Worm (Caenorhabditis elegans) whole organism, L4 larva: ENCODE measurements around the gene F35E8.6.
A peak's percentile ranks its signal among the peaks of the same experiment; 100 is the strongest.

ENCODE experiments used
- D1046.2 ChIP-seq: fragments of 200-800 bp; sonication (Bioruptor generic); IDR thresholded peaks from 2 replicates; pipeline ENCODE4 v1.3.6; 2022; ENCODE audit warnings: missing genetic modification characterization, missing compliant biosample characterization
- F37D6.2 ChIP-seq: sonication (generic microtip); optimal IDR thresholded peaks from 2 replicates; lab custom pipeline; 2016; ENCODE audit warnings: mild to moderate bottlenecking, missing genetic modification characterization, missing compliant biosample characterization
- F44E2.7 ChIP-seq: fragments of 200-800 bp; sonication (Bioruptor generic); IDR thresholded peaks from 2 replicates; pipeline ENCODE4 v2.1.2; 2022; ENCODE audit warnings: missing genetic modification characterization, missing compliant biosample characterization
- Y48G9A.11 ChIP-seq: fragments of 200-800 bp; sonication (Bioruptor generic); IDR thresholded peaks from 2 replicates; pipeline ENCODE4 v1.3.6; 2022; ENCODE audit warnings: missing genetic modification reagents, missing genetic modification characterization, missing compliant biosample characterization
- Y75B8A.6 ChIP-seq: fragments of 200-800 bp; sonication (Bioruptor generic); IDR thresholded peaks from 2 replicates; pipeline ENCODE4 v1.3.6; 2022; ENCODE audit warnings: missing genetic modification reagents, missing genetic modification characterization, missing compliant biosample characterization
- ZK546.5 ChIP-seq, 2 experiments: sonication (generic microtip); optimal IDR thresholded peaks; 2 replicates each; lab custom pipeline; 2017; ENCODE audit warnings: missing biosample characterization in 2 of 2, missing genetic modification characterization in 2 of 2
- aha-1 ChIP-seq: fragments of 150-350 bp; peaks from one replicate; lab custom pipeline; 2014; ENCODE audit warnings: missing biosample characterization, missing genetic modification characterization
- attf-4 ChIP-seq: sonication (generic microtip); optimal IDR thresholded peaks from 3 replicates; lab custom pipeline; 2017; ENCODE audit warnings: missing biosample characterization, missing genetic modification characterization
- ces-1 ChIP-seq: fragments of 150-350 bp; sonication (generic microtip); optimal IDR thresholded peaks from 4 replicates; lab custom pipeline; 2014; ENCODE audit warnings: missing biosample characterization, missing genetic modification reagents, missing genetic modification characterization
- ctbp-1 ChIP-seq: fragments of 200-800 bp; sonication (Bioruptor generic); IDR thresholded peaks from 2 replicates; pipeline ENCODE4 v1.3.6; 2022; ENCODE audit warnings: missing genetic modification reagents, missing genetic modification characterization, missing compliant biosample characterization
- daf-12 ChIP-seq: fragments of 150-350 bp; optimal IDR thresholded peaks from 2 replicates; lab custom pipeline; 2014; ENCODE audit warnings: missing biosample characterization, missing genetic modification reagents, missing genetic modification characterization
- daf-16 ChIP-seq, 3 experiments: sonication (generic microtip); optimal IDR thresholded peaks; 2 replicates each; lab custom pipeline; 2016 to 2017; ENCODE audit warnings: missing genetic modification characterization in 3 of 3, missing genetic modification reagents in 3 of 3, mild to moderate bottlenecking in 2 of 3, missing compliant biosample characterization in 2 of 3, missing biosample characterization in 1 of 3, moderate library complexity in 1 of 3
- dmd-6 ChIP-seq: fragments of 200-800 bp; sonication (Bioruptor generic); IDR thresholded peaks from 2 replicates; pipeline ENCODE4 v1.3.6; 2022; ENCODE audit warnings: missing genetic modification reagents, missing genetic modification characterization, missing compliant biosample characterization
- dmd-8 ChIP-seq: fragments of 200-800 bp; sonication (Bioruptor generic); IDR thresholded peaks from 2 replicates; pipeline ENCODE4 v1.3.6; 2022; ENCODE audit warnings: missing genetic modification characterization, missing compliant biosample characterization
- dpl-1 ChIP-seq: fragments of 150-350 bp; optimal IDR thresholded peaks from 2 replicates; lab custom pipeline; 2014; ENCODE audit warnings: missing biosample characterization, missing genetic modification reagents, missing genetic modification characterization
- dve-1 ChIP-seq: sonication (generic microtip); optimal IDR thresholded peaks from 2 replicates; lab custom pipeline; 2017; ENCODE audit warnings: antibody characterized with exemption, mild to moderate bottlenecking, missing genetic modification characterization, missing compliant biosample characterization; ENCODE audit not compliant: insufficient read depth
- egl-43 ChIP-seq: fragments of 200-800 bp; sonication (Bioruptor generic); IDR thresholded peaks from 2 replicates; pipeline ENCODE4 v1.3.6; 2022; ENCODE audit warnings: missing genetic modification reagents, missing genetic modification characterization, missing compliant biosample characterization
- fkh-10 ChIP-seq: fragments of 150-350 bp; optimal IDR thresholded peaks from 2 replicates; lab custom pipeline; 2014; ENCODE audit warnings: missing biosample characterization, missing genetic modification reagents, missing genetic modification characterization
- hlh-11 ChIP-seq: fragments of 200-800 bp; sonication (Bioruptor generic); optimal IDR thresholded peaks from 2 replicates; lab custom pipeline; 2018; ENCODE audit warnings: mild to moderate bottlenecking, missing genetic modification characterization, missing compliant biosample characterization
- hlh-30 ChIP-seq: sonication (generic microtip); optimal IDR thresholded peaks from 2 replicates; lab custom pipeline; 2017; ENCODE audit warnings: antibody characterized with exemption, mild to moderate bottlenecking, missing genetic modification characterization, missing compliant biosample characterization; ENCODE audit not compliant: insufficient read depth
- hmg-1.1 ChIP-seq: fragments of 200-800 bp; sonication (Bioruptor generic); IDR thresholded peaks from 2 replicates; pipeline ENCODE4 v1.3.6; 2022; ENCODE audit warnings: missing genetic modification reagents, missing genetic modification characterization, missing compliant biosample characterization
- mdl-1 ChIP-seq, 2 experiments: fragments of 150-350 bp in 1 of 2; sonication (generic microtip) in 1 of 2; optimal IDR thresholded peaks; 2 replicates each; lab custom pipeline; 2014 to 2017; ENCODE audit warnings: missing biosample characterization in 2 of 2, missing genetic modification characterization in 2 of 2
- mep-1 ChIP-seq: fragments of 150-350 bp; sonication (generic microtip); optimal IDR thresholded peaks from 3 replicates; lab custom pipeline; 2014; ENCODE audit warnings: missing biosample characterization, missing genetic modification characterization
- mxl-3 ChIP-seq: fragments of 200-800 bp; sonication (Bioruptor generic); optimal IDR thresholded peaks from 2 replicates; lab custom pipeline; 2018; ENCODE audit warnings: mild to moderate bottlenecking, missing genetic modification characterization, missing compliant biosample characterization
- nhr-28 ChIP-seq: fragments of 150-350 bp; optimal IDR thresholded peaks from 2 replicates; lab custom pipeline; 2014; ENCODE audit warnings: missing biosample characterization, missing genetic modification characterization
- nhr-42 ChIP-seq: fragments of 200-800 bp; sonication (Bioruptor generic); IDR thresholded peaks from 2 replicates; pipeline ENCODE4 v1.3.6; 2022; ENCODE audit warnings: missing genetic modification characterization, missing compliant biosample characterization
- nhr-77 ChIP-seq: fragments of 150-350 bp; optimal IDR thresholded peaks from 2 replicates; lab custom pipeline; 2014; ENCODE audit warnings: missing biosample characterization, missing genetic modification characterization
- php-3 ChIP-seq: fragments of 200-800 bp; sonication (Bioruptor generic); IDR thresholded peaks from 2 replicates; pipeline ENCODE4 v1.3.6; 2022; ENCODE audit warnings: missing genetic modification reagents, missing genetic modification characterization, missing compliant biosample characterization
- pqm-1 ChIP-seq: sonication (generic microtip); optimal IDR thresholded peaks from 2 replicates; lab custom pipeline; 2017; ENCODE audit warnings: missing biosample characterization, missing genetic modification characterization
- rbr-2 ChIP-seq: sonication (generic microtip); optimal IDR thresholded peaks from 2 replicates; lab custom pipeline; 2016; ENCODE audit warnings: missing genotype, missing genetic modification characterization, missing compliant biosample characterization
- sdz-12 ChIP-seq: fragments of 200-800 bp; sonication (Bioruptor generic); optimal IDR thresholded peaks from 2 replicates; lab custom pipeline; 2018; ENCODE audit warnings: mild to moderate bottlenecking, missing genetic modification characterization, missing compliant biosample characterization
- skn-1 ChIP-seq: fragments of 150-350 bp; optimal IDR thresholded peaks from 2 replicates; lab custom pipeline; 2014; ENCODE audit warnings: missing biosample characterization, missing genetic modification characterization
- snpc-1.2 ChIP-seq: fragments of 200-800 bp; sonication (Bioruptor generic); IDR thresholded peaks from 2 replicates; pipeline ENCODE4 v1.3.6; 2022; ENCODE audit warnings: missing genetic modification reagents, missing genetic modification characterization, missing compliant biosample characterization
- tag-97 ChIP-seq: fragments of 200-800 bp; sonication (Bioruptor generic); IDR thresholded peaks from 2 replicates; pipeline ENCODE4 v1.3.6; 2022; ENCODE audit warnings: missing genetic modification characterization, missing compliant biosample characterization
- unc-62 ChIP-seq, 3 experiments: fragments of 150-350 bp in 1 of 3; sonication (generic microtip); optimal IDR thresholded peaks in 2 of 3; peaks in 1 of 3; 1 replicate in 1 of 3; 2 replicates in 2 of 3; lab custom pipeline; 2014 to 2017; ENCODE audit warnings: missing biosample characterization in 3 of 3, missing genetic modification characterization in 3 of 3, missing genetic modification reagents in 3 of 3, missing genotype in 1 of 3
- vab-7 ChIP-seq: fragments of 200-800 bp; sonication (Bioruptor generic); IDR thresholded peaks from 2 replicates; pipeline ENCODE4 v1.3.6; 2022; ENCODE audit warnings: missing genetic modification reagents, missing genetic modification characterization, missing compliant biosample characterization
- zag-1 ChIP-seq: fragments of 150-350 bp; optimal IDR thresholded peaks from 2 replicates; lab custom pipeline; 2014; ENCODE audit warnings: missing biosample characterization, missing genetic modification characterization
- zfp-3 ChIP-seq: fragments of 200-800 bp; sonication (Bioruptor generic); conservative IDR thresholded peaks from 2 replicates; pipeline ENCODE4 v1.3.6; 2022; ENCODE audit warnings: missing genetic modification reagents, missing genetic modification characterization, missing compliant biosample characterization

Gene F35E8.6

ce11 chrV:15880705-15881104 lies 31.2 kb upstream of the F35E8.6 start (continued):
- TF ChIP-seq mep-1 (tag; lab: Kevin White, UChicago) = peak; percentile 50
- TF ChIP-seq zag-1 (tag; lab: Kevin White, UChicago) = no peak

DNA sequence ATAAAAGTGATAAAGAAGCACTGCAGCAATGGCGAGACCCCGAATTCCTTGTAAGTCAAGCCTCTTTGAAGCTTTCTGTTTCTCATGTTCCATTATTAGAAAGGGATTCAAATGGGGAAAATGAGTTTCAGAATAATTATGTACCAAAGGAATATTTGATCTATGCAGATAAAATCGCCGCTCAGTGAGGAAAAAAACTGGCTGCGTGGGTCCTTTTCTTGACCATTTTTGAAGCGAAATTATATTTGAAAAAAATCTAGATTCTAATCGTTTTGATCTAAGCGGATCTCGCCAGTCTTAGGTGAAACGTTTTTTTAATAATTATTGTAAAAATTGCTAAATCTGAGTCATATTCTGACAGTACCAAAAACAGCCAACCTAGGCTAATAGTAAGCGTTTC lies 27.2 kb upstream of the F35E8.6 start, which contains the start of gene oac-42:
Gene oac-42 (minus strand): TSS at position 101 of the 400 bp plus-strand sequence.
- no peak for TF ChIP-seq Y75B8A.6 (GFP tag; lab: Robert Waterston, UW)
- TF ChIP-seq skn-1 = no peak
- peak in 1 of 2 experiments; percentile 57 for TF ChIP-seq unc-62 (GFP tag; optimal IDR thresholded peaks at IDR 0.05 in 1 of 2; lab: Kevin White, UChicago)
- TF ChIP-seq unc-62 (tag; optimal IDR thresholded peaks at IDR 0.05; lab: Kevin White, UChicago) = no peak
- no peak for TF ChIP-seq ZK546.5 (tag; optimal IDR thresholded peaks at IDR 0.05; lab: Kevin White, UChicago)
- no peak for TF ChIP-seq F44E2.7 (GFP tag; lab: Robert Waterston, UW)
- TF ChIP-seq, all 104 proteins: peak for 1

DNA sequence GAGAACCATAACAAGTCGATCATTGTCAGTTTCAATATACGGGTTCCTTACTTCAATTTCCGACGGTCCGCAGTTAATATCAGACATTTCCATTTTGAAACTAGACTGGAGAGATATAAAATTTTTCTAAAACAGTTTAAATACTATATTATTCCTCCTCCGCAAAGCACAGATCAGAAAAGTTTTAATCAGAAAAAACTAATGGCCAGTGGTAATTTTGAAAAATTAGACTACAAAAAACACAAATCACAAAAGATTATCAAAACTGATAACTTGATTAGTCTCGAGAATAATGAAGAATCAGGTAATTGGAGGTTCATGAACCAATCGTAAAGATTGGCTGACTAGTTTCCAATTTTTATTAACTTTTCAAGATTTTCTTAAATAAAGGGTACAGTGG lies 26.0 kb upstream of the F35E8.6 start, which contains the start of gene T06C12.9:
Gene T06C12.9 (minus strand): TSS at position 101 of the 400 bp plus-strand sequence.
- TF ChIP-seq rbr-2 (tag; lab: Kevin White, UChicago) (no peak), nhr-28 (tag; lab: Kevin White, UChicago) (peak; percentile 3)
- TF ChIP-seq, all 104 proteins: peak for 1

DNA sequence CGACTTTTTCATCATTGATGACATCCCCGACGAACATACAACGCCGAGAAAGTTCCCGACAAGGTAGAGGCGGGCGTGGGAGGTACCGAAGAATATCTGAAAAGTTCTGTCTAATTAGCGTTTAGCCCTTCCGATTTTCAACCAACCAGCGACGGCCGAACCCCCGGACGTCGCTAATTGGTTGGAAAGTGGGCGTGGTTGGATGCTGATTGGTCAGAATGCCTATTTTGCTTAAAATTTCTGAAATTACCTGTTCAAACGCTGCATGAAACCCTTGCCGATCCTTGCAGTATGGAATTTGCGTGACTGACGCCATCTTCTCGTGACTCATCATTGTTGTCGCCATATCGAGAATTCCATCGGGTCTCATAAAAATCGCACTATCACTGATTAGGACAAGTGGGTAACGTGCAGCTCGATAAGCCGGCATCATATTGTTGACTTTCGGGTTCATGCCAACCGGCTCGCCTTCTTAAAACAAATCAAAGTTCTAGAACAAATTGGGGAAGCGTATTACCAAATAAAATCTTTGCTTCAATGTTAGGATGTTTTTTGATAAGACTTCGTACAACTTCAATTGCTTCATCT lies 24.1 kb upstream of the F35E8.6 start:
- peak; percentile 49 for TF ChIP-seq hlh-30
- TF ChIP-seq mxl-3 (GFP tag; lab: Kevin White, UChicago) = peak; percentile 48
- TF ChIP-seq zfp-3 (GFP tag; lab: Robert Waterston, UW) = no peak
- peak; percentile 48 for TF ChIP-seq dve-1 (tag; lab: Kevin White, UChicago)
- no peak for TF ChIP-seq daf-16 (GFP tag; optimal IDR thresholded peaks at IDR 0.05; lab: Kevin White, UChicago)
- peak; percentile 87 for TF ChIP-seq daf-16 (tag; optimal IDR thresholded peaks at IDR 0.05; lab: Kevin White, UChicago)
- TF ChIP-seq fkh-10 (GFP tag; lab: Kevin White, UChicago) = no peak
- TF ChIP-seq ces-1 = no peak
- TF ChIP-seq dmd-6 (GFP tag; lab: Robert Waterston, UW) = peak; percentile 86
- TF ChIP-seq hlh-11 (tag; lab: Kevin White, UChicago) = peak; percentile 79
- TF ChIP-seq F37D6.2 (tag; lab: Kevin White, UChicago) = no peak
- no peak for TF ChIP-seq dpl-1 (GFP tag; lab: Kevin White, UChicago)
- TF ChIP-seq Y48G9A.11 (GFP tag; lab: Robert Waterston, UW) = no peak
- TF ChIP-seq nhr-42 (GFP tag; lab: Robert Waterston, UW) = no peak
- no peak for TF ChIP-seq egl-43
- peak in 1 of 2 experiments; percentile 29 for TF ChIP-seq mdl-1 (tag; optimal IDR thresholded peaks at IDR 0.05; lab: Kevin White, UChicago)
- TF ChIP-seq snpc-1.2 (GFP tag; lab: Robert Waterston, UW) = no peak
- no peak for TF ChIP-seq aha-1 (tag; lab: Kevin White, UChicago)
- peak; percentile 32 for TF ChIP-seq nhr-77 (tag; lab: Kevin White, UChicago)
- no peak for TF ChIP-seq daf-12
- peak; percentile 84 for TF ChIP-seq pqm-1 (tag; lab: Kevin White, UChicago)
- TF ChIP-seq ctbp-1 (GFP tag; lab: Robert Waterston, UW) = no peak
- TF ChIP-seq nhr-28 (tag; lab: Kevin White, UChicago) = peak; percentile 82
- TF ChIP-seq D1046.2 = no peak
- peak; percentile 60; the same call in 1 of the 2 replicates for TF ChIP-seq php-3 (GFP tag; lab: Robert Waterston, UW)

DNA sequence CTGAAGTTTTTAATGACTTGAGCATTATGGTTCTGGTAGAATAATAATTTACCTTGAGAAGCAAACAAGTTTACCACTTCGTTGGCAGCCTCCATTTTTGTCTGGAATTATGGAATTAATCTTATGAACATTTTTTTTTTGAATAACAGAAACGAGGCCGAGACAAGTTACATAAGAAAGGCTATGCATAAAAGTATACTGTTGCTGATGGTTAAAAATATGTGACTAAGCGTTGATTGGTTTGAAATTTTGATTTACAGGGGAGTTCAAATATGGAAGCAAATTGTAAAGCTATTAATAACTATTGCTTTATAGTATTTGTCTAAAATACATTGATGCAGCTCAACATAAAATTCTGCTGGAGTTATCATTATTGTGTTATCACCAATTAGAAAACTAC lies 23.2 kb upstream of the F35E8.6 start, which contains the start of gene cgt-1:
Gene cgt-1 (minus strand): TSS at position 101 of the 400 bp plus-strand sequence.
- TF ChIP-seq zfp-3 (GFP tag; lab: Robert Waterston, UW) (no peak), hmg-1.1 (no peak), daf-16 (GFP tag; optimal IDR thresholded peaks at IDR 0.05; lab: Kevin White, UChicago) (no peak), daf-16 (tag; optimal IDR thresholded peaks at IDR 0.05; lab: Kevin White, UChicago) (peak; percentile 3), dve-1 (tag; lab: Kevin White, UChicago) (peak; percentile 10), dmd-8 (GFP tag; lab: Robert Waterston, UW) (no peak), sdz-12 (GFP tag; lab: Kevin White, UChicago) (no peak), tag-97 (no peak), attf-4 (no peak), vab-7 (no peak), ZK546.5 (tag; optimal IDR thresholded peaks at IDR 0.05; lab: Kevin White, UChicago) (no peak)
